Fruit fly (Drosophila melanogaster): Measurements from ENCODE around the gene CG33061.

The CG33061 gene

DNA sequence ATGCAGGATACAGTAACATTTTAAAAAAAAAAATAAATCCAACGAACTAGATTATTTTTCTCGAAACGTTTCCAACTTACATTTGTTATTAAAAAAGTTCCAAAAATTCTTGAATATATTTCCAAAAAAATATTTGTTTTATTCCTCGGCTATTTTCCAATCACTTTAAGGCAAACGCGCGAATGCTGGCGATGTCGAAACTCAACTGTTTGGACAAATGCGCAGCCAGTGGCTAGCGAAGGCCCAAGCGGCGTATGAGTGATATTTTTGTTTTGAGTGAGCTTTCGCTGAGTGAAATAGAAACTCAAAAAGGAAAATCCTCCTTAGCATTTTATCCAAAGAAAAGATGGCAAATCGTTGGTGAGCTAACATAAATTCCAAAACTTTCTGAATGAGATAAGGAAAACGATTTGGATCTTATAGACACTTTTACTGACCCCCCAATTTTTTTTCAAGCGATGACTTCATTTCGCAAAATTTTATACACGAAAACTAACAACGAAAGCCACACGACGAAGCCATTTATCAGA, 29.7 kb downstream of the CG33061 start, which contains the start of gene ringer (continued):
- TF ChIP-seq grau (tag; optimal IDR thresholded peaks at IDR 0.05) (no peak), Oaz (GFP tag; IDR thresholded peaks at IDR 0.05) (no peak), HHEX (GFP tag; optimal IDR thresholded peaks at IDR 0.05) (peak; percentile 34), ken (GFP tag; IDR thresholded peaks at IDR 0.05) (no peak), wdn (GFP tag; IDR thresholded peaks at IDR 0.05) (no peak), CG11696 (GFP tag; IDR thresholded peaks at IDR 0.05) (no peak), ham (GFP tag; IDR thresholded peaks at IDR 0.05) (no peak), rib (GFP tag; IDR thresholded peaks at IDR 0.05) (peak; percentile 47; the same call in 1 of the 2 replicates), Asciz (GFP tag; optimal IDR thresholded peaks at IDR 0.05) (no peak), CG12071 (GFP tag; optimal IDR thresholded peaks at IDR 0.05) (peak; percentile 0), Fer1 (GFP tag; optimal IDR thresholded peaks at IDR 0.05) (peak; percentile 14), ftz-f1 (GFP tag; optimal IDR thresholded peaks at IDR 0.05) (peak; percentile 9), CG7745 (tag; optimal IDR thresholded peaks at IDR 0.05) (no peak), CG11504 (tag; optimal IDR thresholded peaks at IDR 0.05) (no peak), usp (GFP tag; optimal IDR thresholded peaks at IDR 0.05) (no peak), Hr51 (GFP tag; optimal IDR thresholded peaks at IDR 0.05) (no peak), D19B (GFP tag; optimal IDR thresholded peaks at IDR 0.05) (no peak), disco-r (GFP tag; optimal IDR thresholded peaks at IDR 0.05) (no peak), fd64A (GFP tag; optimal IDR thresholded peaks at IDR 0.05) (no peak), CG4404 (GFP tag; IDR thresholded peaks at IDR 0.05) (no peak), CG10979 (tag; optimal IDR thresholded peaks at IDR 0.05) (no peak), so (GFP tag; IDR thresholded peaks at IDR 0.05) (no peak), hbn (GFP tag; IDR thresholded peaks at IDR 0.05; ENCODE audit: partially characterized antibody) (no peak), lov (optimal IDR thresholded peaks at IDR 0.05) (no peak), lov (GFP tag; IDR thresholded peaks at IDR 0.05) (no peak), CG6791 (GFP tag; IDR thresholded peaks at IDR 0.05; ENCODE audit: partially characterized antibody) (no peak), z (GFP tag; IDR thresholded peaks at IDR 0.05) (peak; percentile 86; the same call in 1 of the 3 replicates), chinmo (GFP tag; IDR thresholded peaks at IDR 0.05; ENCODE audit: partially characterized antibody) (no peak), CG18764 (GFP tag; optimal IDR thresholded peaks at IDR 0.05) (no peak), Atf3 (GFP tag; optimal IDR thresholded peaks at IDR 0.05) (no peak), al (GFP tag; IDR thresholded peaks at IDR 0.05) (no peak), Fer3 (tag; optimal IDR thresholded peaks at IDR 0.05) (peak; percentile 6), caup (GFP tag; optimal IDR thresholded peaks at IDR 0.05; ENCODE audit: severe bottlenecking) (peak; percentile 1), CG1529 (GFP tag; optimal IDR thresholded peaks at IDR 0.05) (no peak), Med (GFP tag) (peak; percentile 58), CG2889 (GFP tag; IDR thresholded peaks at IDR 0.05) (no peak), Lhr (GFP tag; optimal IDR thresholded peaks at IDR 0.05) (no peak), unc-4 (GFP tag; IDR thresholded peaks at IDR 0.05; ENCODE audit: partially characterized antibody) (no peak), klu (GFP tag; IDR thresholded peaks at IDR 0.05) (no peak), CG6689 (GFP tag; IDR thresholded peaks at IDR 0.05) (no peak), H2.0 (GFP tag; IDR thresholded peaks at IDR 0.05) (no peak), ato (GFP tag; IDR thresholded peaks at IDR 0.05; ENCODE audit: partially characterized antibody) (no peak), CG2678 (tag; optimal IDR thresholded peaks at IDR 0.05) (peak; percentile 16), schlank (tag; optimal IDR thresholded peaks at IDR 0.05) (no peak), CG5953 (GFP tag; IDR thresholded peaks at IDR 0.05) (no peak), vfl (GFP tag; optimal IDR thresholded peaks at IDR 0.05) (no peak), CG4730 (GFP tag; IDR thresholded peaks at IDR 0.05) (no peak), luna (GFP tag; optimal IDR thresholded peaks at IDR 0.05) (no peak), Dek (tag; optimal IDR thresholded peaks at IDR 0.05) (peak; percentile 23), CG10431 (GFP tag; optimal IDR thresholded peaks at IDR 0.05) (no peak), Deaf1 (tag; optimal IDR thresholded peaks at IDR 0.05) (peak; percentile 65)
